Fruit fly (Drosophila melanogaster): Measurements from ENCODE around the gene CG31230.

Gene CG31230

dm6 chr3R:18705150-18705549 lies 33.7 kb downstream of the CG31230 start, which contains the start of the genes ChAT and VAChT:
Gene ChAT, plus strand, starts transcription at chr3R:18705501.
Gene VAChT, plus strand, starts transcription at chr3R:18705501.
- TF ChIP-seq Dll (optimal IDR thresholded peaks at IDR 0.05) = no peak
- no peak for TF ChIP-seq usp (GFP tag; optimal IDR thresholded peaks at IDR 0.05)
- TF ChIP-seq EcR (GFP tag; optimal IDR thresholded peaks at IDR 0.05) = no peak
- no peak for TF ChIP-seq CG8478 (optimal IDR thresholded peaks at IDR 0.05)
- TF ChIP-seq pan (optimal IDR thresholded peaks at IDR 0.05) = no peak
- TF ChIP-seq psq (optimal IDR thresholded peaks at IDR 0.05) = no peak

DNA sequence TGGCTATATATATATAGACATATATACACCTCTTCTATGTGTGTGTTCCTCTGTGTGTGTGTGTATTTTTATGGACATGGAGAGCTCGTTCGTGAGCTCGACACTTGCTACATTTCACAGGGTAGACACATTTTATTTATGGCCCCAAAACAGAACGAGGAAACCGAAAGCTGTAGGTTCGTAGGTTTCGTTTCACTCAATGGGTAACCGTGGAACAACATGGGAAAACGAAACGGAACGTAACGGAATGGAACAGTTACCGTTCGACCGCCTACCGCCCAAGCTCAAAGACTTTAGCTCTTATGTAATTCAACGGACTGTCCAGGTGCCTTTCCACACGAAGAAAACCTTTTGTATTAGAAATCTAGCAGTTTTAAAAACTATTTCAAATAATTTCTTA lies 34.8 kb downstream of the CG31230 start:
- no peak for TF ChIP-seq EcR (GFP tag; optimal IDR thresholded peaks at IDR 0.05)

- TF ChIP-seq EcR (GFP tag; optimal IDR thresholded peaks at IDR 0.05) = no peak
- TF ChIP-seq usp (GFP tag; optimal IDR thresholded peaks at IDR 0.05) = no peak
- no peak for TF ChIP-seq psq (optimal IDR thresholded peaks at IDR 0.05)
- TF ChIP-seq CG8478 (optimal IDR thresholded peaks at IDR 0.05) = no peak
- no peak for TF ChIP-seq pan (optimal IDR thresholded peaks at IDR 0.05)
- TF ChIP-seq Dll (optimal IDR thresholded peaks at IDR 0.05) = no peak
Measured at dm6 chr3R:18707492-18707891, 36.0 kb downstream of the CG31230 start.

DNA sequence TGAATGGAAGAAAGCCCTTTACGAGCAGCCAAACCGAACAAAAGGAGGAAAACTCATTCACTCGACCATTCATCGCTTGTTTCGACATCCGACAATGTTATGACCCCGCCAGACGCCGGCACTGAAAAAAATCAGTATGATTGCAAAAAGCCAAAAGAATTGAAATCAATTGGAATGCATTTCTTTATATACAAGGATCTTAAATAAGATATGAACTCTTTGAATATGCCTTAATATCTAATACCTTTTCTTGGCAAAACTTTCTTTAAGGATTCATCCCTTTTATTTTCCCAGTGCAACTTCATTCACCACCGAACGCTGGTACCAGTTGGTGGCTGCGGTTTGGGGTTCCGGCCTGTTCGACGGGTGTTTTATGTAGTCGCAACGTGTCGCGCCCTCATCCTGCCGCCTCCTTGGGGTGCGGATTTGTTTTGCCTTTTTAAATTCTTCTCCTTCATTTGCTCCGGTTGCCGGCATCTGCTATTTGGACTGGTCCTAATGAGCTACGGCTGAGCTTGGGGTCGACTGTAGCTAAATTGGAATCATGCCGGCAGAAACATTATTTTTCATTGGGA lies 48.4 kb downstream of the CG31230 start:
- TF ChIP-seq EcR (GFP tag; optimal IDR thresholded peaks at IDR 0.05) (no peak), Dll (optimal IDR thresholded peaks at IDR 0.05) (no peak), CG8478 (optimal IDR thresholded peaks at IDR 0.05) (no peak), psq (optimal IDR thresholded peaks at IDR 0.05) (no peak)

DNA sequence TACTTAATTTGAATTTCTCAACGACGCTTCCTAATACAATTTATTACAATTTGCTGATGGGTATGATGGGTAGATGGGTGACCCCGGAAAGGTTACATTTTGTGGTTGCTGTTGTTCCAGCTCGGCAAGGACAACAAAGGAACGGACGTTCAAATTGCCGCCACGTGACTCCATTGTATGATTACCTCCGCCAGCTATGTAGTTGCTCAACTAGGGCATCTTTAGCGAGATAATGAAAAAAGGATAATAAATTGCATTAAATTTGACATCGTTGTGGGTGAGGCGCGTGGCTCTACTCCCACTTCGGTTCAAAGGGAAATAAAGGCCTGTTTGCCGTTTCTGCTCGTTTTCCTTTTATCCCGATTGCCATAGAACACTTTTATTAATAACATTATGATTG lies 49.9 kb downstream of the CG31230 start:
- no peak for TF ChIP-seq CG8478 (optimal IDR thresholded peaks at IDR 0.05)
- no peak for TF ChIP-seq Dll (optimal IDR thresholded peaks at IDR 0.05)
- TF ChIP-seq usp (GFP tag; optimal IDR thresholded peaks at IDR 0.05) = no peak
- no peak for TF ChIP-seq psq (optimal IDR thresholded peaks at IDR 0.05)
- TF ChIP-seq pan (optimal IDR thresholded peaks at IDR 0.05) = no peak
